Worm (Caenorhabditis elegans) whole organism, midembryonic: ENCODE measurements around the gene blos-7.

Experiments used
- T22C8.4 ChIP-seq: fragments of 200-800 bp; sonication (Bioruptor generic); IDR thresholded peaks from 2 replicates; pipeline ENCODE4 v1.3.6; 2022; ENCODE audit warnings: missing genetic modification characterization, missing compliant biosample characterization
- cog-1 ChIP-seq: sonication (generic microtip); optimal IDR thresholded peaks from 2 replicates; lab custom pipeline; 2016; ENCODE audit warnings: missing genetic modification characterization, missing compliant biosample characterization
- flt-1 ChIP-seq: fragments of 200-800 bp; sonication (Bioruptor generic); IDR thresholded peaks from 2 replicates; pipeline ENCODE4 v1.3.6; 2022; ENCODE audit warnings: missing genetic modification characterization, missing compliant biosample characterization
- klf-2 ChIP-seq: fragments of 200-800 bp; sonication (Bioruptor generic); conservative IDR thresholded peaks from 2 replicates; pipeline ENCODE4 v1.3.6; 2022; ENCODE audit warnings: missing genetic modification reagents, missing genetic modification characterization, missing compliant biosample characterization
- med-1 ChIP-seq: sonication (generic microtip); optimal IDR thresholded peaks from 2 replicates; lab custom pipeline; 2017; ENCODE audit warnings: missing genetic modification characterization, mild to moderate bottlenecking, missing compliant biosample characterization, antibody characterized with exemption, missing genetic modification reagents; ENCODE audit not compliant: insufficient read depth
- ref-1 ChIP-seq: fragments of 200-800 bp; sonication (Bioruptor generic); conservative IDR thresholded peaks from 2 replicates; pipeline ENCODE4 v1.3.6; 2022; ENCODE audit warnings: missing genetic modification reagents, missing genetic modification characterization, missing compliant biosample characterization
- tab-1 ChIP-seq: fragments of 200-800 bp; sonication (Bioruptor generic); IDR thresholded peaks from 2 replicates; pipeline ENCODE4 v1.3.6; 2022; ENCODE audit warnings: missing genetic modification characterization, missing compliant biosample characterization
- ztf-23 ChIP-seq: fragments of 200-800 bp; sonication (Bioruptor generic); IDR thresholded peaks from 2 replicates; pipeline ENCODE4 v1.3.6; 2022; ENCODE audit warnings: missing genetic modification reagents, missing genetic modification characterization, missing compliant biosample characterization
- ztf-29 ChIP-seq: fragments of 200-800 bp; sonication (Bioruptor generic); IDR thresholded peaks from 2 replicates; pipeline ENCODE4 v1.3.6; 2022; ENCODE audit warnings: missing genetic modification reagents, missing genetic modification characterization, missing compliant biosample characterization

blos-7 gene

ce11 chrIV:3610987-3611386 is 28.3 kb upstream of the blos-7 start:
- no peak for TF ChIP-seq klf-2 (GFP tag; lab: Robert Waterston, UW)
- no peak for TF ChIP-seq ztf-29 (GFP tag; lab: Robert Waterston, UW)
- TF ChIP-seq ztf-23 (GFP tag; lab: Robert Waterston, UW): no peak
- TF ChIP-seq ref-1 (GFP tag; lab: Robert Waterston, UW): no peak
- no peak for TF ChIP-seq med-1 (GFP tag; lab: Kevin White, UChicago)
- no peak for TF ChIP-seq cog-1 (tag; lab: Kevin White, UChicago)
- TF ChIP-seq T22C8.4 (GFP tag; lab: Robert Waterston, UW): no peak
- no peak for TF ChIP-seq flt-1 (GFP tag; lab: Robert Waterston, UW)
- TF ChIP-seq tab-1 (GFP tag; lab: Robert Waterston, UW): no peak

- TF ChIP-seq med-1 (GFP tag; lab: Kevin White, UChicago): no peak
- TF ChIP-seq cog-1 (tag; lab: Kevin White, UChicago): no peak
- TF ChIP-seq T22C8.4 (GFP tag; lab: Robert Waterston, UW): no peak
- TF ChIP-seq ref-1 (GFP tag; lab: Robert Waterston, UW): no peak
- no peak for TF ChIP-seq tab-1 (GFP tag; lab: Robert Waterston, UW)
- no peak for TF ChIP-seq klf-2 (GFP tag; lab: Robert Waterston, UW)
- no peak for TF ChIP-seq ztf-29 (GFP tag; lab: Robert Waterston, UW)
- no peak for TF ChIP-seq flt-1 (GFP tag; lab: Robert Waterston, UW)
- no peak for TF ChIP-seq ztf-23 (GFP tag; lab: Robert Waterston, UW)
These were observed 26.0 kb upstream of the blos-7 start for ce11 chrIV:3608547-3609222.

ce11 chrIV:3606285-3606834 is 23.7 kb upstream of the blos-7 start, which contains the start of the genes Y37E11B.10 and kgb-2:
Gene Y37E11B.10, minus strand, starts transcription at chrIV:3606466.
Gene kgb-2, plus strand, starts transcription at chrIV:3606784.
- TF ChIP-seq flt-1 (GFP tag; lab: Robert Waterston, UW) (no peak), med-1 (GFP tag; lab: Kevin White, UChicago) (no peak), T22C8.4 (GFP tag; lab: Robert Waterston, UW) (no peak), ztf-29 (GFP tag; lab: Robert Waterston, UW) (no peak), ztf-23 (GFP tag; lab: Robert Waterston, UW) (no peak), klf-2 (GFP tag; lab: Robert Waterston, UW) (no peak), ref-1 (GFP tag; lab: Robert Waterston, UW) (no peak), cog-1 (tag; lab: Kevin White, UChicago) (no peak), tab-1 (GFP tag; lab: Robert Waterston, UW) (no peak)

ce11 chrIV:3604104-3604503 is 21.4 kb upstream of the blos-7 start:
- no peak for TF ChIP-seq tab-1 (GFP tag; lab: Robert Waterston, UW)
- TF ChIP-seq flt-1 (GFP tag; lab: Robert Waterston, UW): no peak
- TF ChIP-seq cog-1 (tag; lab: Kevin White, UChicago): no peak
- no peak for TF ChIP-seq ref-1 (GFP tag; lab: Robert Waterston, UW)
- TF ChIP-seq ztf-29 (GFP tag; lab: Robert Waterston, UW): no peak
- no peak for TF ChIP-seq med-1 (GFP tag; lab: Kevin White, UChicago)
- TF ChIP-seq ztf-23 (GFP tag; lab: Robert Waterston, UW): no peak
- TF ChIP-seq T22C8.4 (GFP tag; lab: Robert Waterston, UW): no peak
- TF ChIP-seq klf-2 (GFP tag; lab: Robert Waterston, UW): no peak

- TF ChIP-seq flt-1 (GFP tag; lab: Robert Waterston, UW) (no peak), klf-2 (GFP tag; lab: Robert Waterston, UW) (no peak), cog-1 (tag; lab: Kevin White, UChicago) (no peak), tab-1 (GFP tag; lab: Robert Waterston, UW) (no peak), ztf-23 (GFP tag; lab: Robert Waterston, UW) (no peak), T22C8.4 (GFP tag; lab: Robert Waterston, UW) (no peak), ref-1 (GFP tag; lab: Robert Waterston, UW) (no peak), ztf-29 (GFP tag; lab: Robert Waterston, UW) (no peak), med-1 (GFP tag; lab: Kevin White, UChicago) (no peak)
These were observed 19.1 kb upstream of the blos-7 start for ce11 chrIV:3601846-3602245.

- TF ChIP-seq ztf-23 (GFP tag; lab: Robert Waterston, UW): no peak
- no peak for TF ChIP-seq cog-1 (tag; lab: Kevin White, UChicago)
- TF ChIP-seq T22C8.4 (GFP tag; lab: Robert Waterston, UW): no peak
- TF ChIP-seq tab-1 (GFP tag; lab: Robert Waterston, UW): no peak
These were observed 17.3 kb upstream of the blos-7 start, which contains the start of gene Y37E11B.7 for ce11 chrIV:3599958-3600357. Gene Y37E11B.7, minus strand, starts transcription at chrIV:3600164.

ce11 chrIV:3599126-3599525 is 16.4 kb upstream of the blos-7 start, which contains the start of gene Y37E11B.6:
Gene Y37E11B.6, minus strand, starts transcription at chrIV:3599306.
- TF ChIP-seq T22C8.4 (GFP tag; lab: Robert Waterston, UW) (no peak), ztf-23 (GFP tag; lab: Robert Waterston, UW) (no peak), med-1 (GFP tag; lab: Kevin White, UChicago) (no peak), flt-1 (GFP tag; lab: Robert Waterston, UW) (no peak), ztf-29 (GFP tag; lab: Robert Waterston, UW) (no peak), ref-1 (GFP tag; lab: Robert Waterston, UW) (no peak), tab-1 (GFP tag; lab: Robert Waterston, UW) (no peak), klf-2 (GFP tag; lab: Robert Waterston, UW) (no peak), cog-1 (tag; lab: Kevin White, UChicago) (no peak)

ce11 chrIV:3598452-3598851 is 15.7 kb upstream of the blos-7 start, which contains the start of gene Y37E11B.5:
Gene Y37E11B.5, minus strand, starts transcription at chrIV:3598552.
- TF ChIP-seq flt-1 (GFP tag; lab: Robert Waterston, UW) (no peak), klf-2 (GFP tag; lab: Robert Waterston, UW) (no peak), T22C8.4 (GFP tag; lab: Robert Waterston, UW) (no peak), med-1 (GFP tag; lab: Kevin White, UChicago) (no peak), tab-1 (GFP tag; lab: Robert Waterston, UW) (no peak), ref-1 (GFP tag; lab: Robert Waterston, UW) (no peak), cog-1 (tag; lab: Kevin White, UChicago) (no peak), ztf-29 (GFP tag; lab: Robert Waterston, UW) (no peak), ztf-23 (GFP tag; lab: Robert Waterston, UW) (no peak)
